Fruit fly (Drosophila melanogaster): ENCODE results near the gene tko.

tko gene

DNA sequence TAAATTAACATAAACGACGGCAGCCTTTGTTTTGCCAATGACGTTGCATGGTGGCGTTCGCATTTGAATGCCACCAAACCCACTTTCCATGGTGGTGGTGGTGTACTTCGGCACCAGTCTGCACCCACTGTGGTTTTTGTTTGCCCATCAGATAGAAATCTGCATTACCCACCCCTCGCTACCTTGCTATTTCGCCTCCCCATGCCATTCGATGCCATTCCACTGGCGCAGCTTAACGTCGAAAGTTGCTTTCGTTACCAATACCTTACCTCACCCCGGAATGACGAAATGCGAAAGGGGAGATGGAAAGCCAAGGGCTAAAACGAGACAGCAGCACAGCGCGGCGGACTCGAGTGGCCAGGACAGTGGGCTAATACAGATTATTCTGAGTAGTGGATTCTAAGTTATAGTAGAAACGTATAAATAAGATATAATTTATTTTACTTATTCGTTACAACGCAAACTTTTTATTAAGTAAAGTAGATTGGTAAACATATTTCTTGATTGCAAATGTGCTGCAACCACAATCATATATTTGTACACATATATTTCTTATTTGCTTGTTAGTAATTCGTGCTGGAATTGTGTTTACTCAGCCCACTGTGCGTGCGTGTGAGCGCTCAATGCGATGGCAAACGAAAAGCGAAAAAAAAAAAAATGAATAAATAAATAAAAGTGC, 47.4 kb downstream of the tko start (continued):
- peak; percentile 23 for TF ChIP-seq CG3407 (GFP tag; optimal IDR thresholded peaks at IDR 0.05)
- TF ChIP-seq CG12155 (GFP tag; optimal IDR thresholded peaks at IDR 0.05) = no peak
- TF ChIP-seq dmrt99B (tag; optimal IDR thresholded peaks at IDR 0.05) = peak; percentile 77
- TF ChIP-seq Ada2b (GFP tag; IDR thresholded peaks at IDR 0.05) = 0 out of 2 replicates have a peak, but pooled peaks have one; percentile 22
- TF ChIP-seq Chrac-16 (GFP tag; optimal IDR thresholded peaks at IDR 0.05) = peak; percentile 31
- peak; percentile 49 for TF ChIP-seq CG10267 (tag; optimal IDR thresholded peaks at IDR 0.05)
- TF ChIP-seq gcm (GFP tag; optimal IDR thresholded peaks at IDR 0.05) = peak; percentile 30
- no peak for TF ChIP-seq CG4404 (GFP tag; IDR thresholded peaks at IDR 0.05)
- TF ChIP-seq yki (optimal IDR thresholded peaks at IDR 0.05) = no peak
- peak; percentile 58 for TF ChIP-seq CG6254 (GFP tag; optimal IDR thresholded peaks at IDR 0.05)
- TF ChIP-seq CG14965 (GFP tag; optimal IDR thresholded peaks at IDR 0.05; ENCODE audit: borderline replicate concordance) = no peak
- TF ChIP-seq CG4820 (GFP tag; optimal IDR thresholded peaks at IDR 0.05) = peak; percentile 20
- TF ChIP-seq bbx (GFP tag; IDR thresholded peaks at IDR 0.05; ENCODE audit: partially characterized antibody) = no peak
- peak; percentile 10 for TF ChIP-seq ac (GFP tag; optimal IDR thresholded peaks at IDR 0.05)
- TF ChIP-seq Lim3 (GFP tag; IDR thresholded peaks at IDR 0.05) = no peak
- TF ChIP-seq chn (GFP tag; optimal IDR thresholded peaks at IDR 0.05) = no peak
- TF ChIP-seq CG8290 (GFP tag; optimal IDR thresholded peaks at IDR 0.05) = no peak
- TF ChIP-seq CG8290 (tag; optimal IDR thresholded peaks at IDR 0.05) = no peak
- TF ChIP-seq CG8089 (GFP tag; optimal IDR thresholded peaks at IDR 0.05) = no peak
- peak in 1 of 2 experiments; percentile 20 for TF ChIP-seq dpn (GFP tag; optimal IDR thresholded peaks at IDR 0.05)
- TF ChIP-seq D19A (tag; optimal IDR thresholded peaks at IDR 0.05) = peak; percentile 58
- peak; percentile 55; the same call in 1 of the 2 replicates for TF ChIP-seq CG6689 (GFP tag; IDR thresholded peaks at IDR 0.05)
- TF ChIP-seq Antp (GFP tag; optimal IDR thresholded peaks at IDR 0.05) = no peak
- TF ChIP-seq stwl (tag; optimal IDR thresholded peaks at IDR 0.05) = no peak
- no peak for TF ChIP-seq ranshi (GFP tag; IDR thresholded peaks at IDR 0.05)
- no peak for TF ChIP-seq wdn (GFP tag; IDR thresholded peaks at IDR 0.05)
- TF ChIP-seq Xbp1 (GFP tag; optimal IDR thresholded peaks at IDR 0.05) = peak; percentile 30
- TF ChIP-seq danr (GFP tag; IDR thresholded peaks at IDR 0.05) = no peak
- no peak for TF ChIP-seq lov (optimal IDR thresholded peaks at IDR 0.05)
- no peak for TF ChIP-seq lov (GFP tag; IDR thresholded peaks at IDR 0.05)
- peak; percentile 64 for TF ChIP-seq Blimp-1 (GFP tag; optimal IDR thresholded peaks at IDR 0.05)
- TF ChIP-seq sima (GFP tag; optimal IDR thresholded peaks at IDR 0.05) = no peak
- no peak for TF ChIP-seq CG12071 (GFP tag; optimal IDR thresholded peaks at IDR 0.05)
- no peak for TF ChIP-seq CG7786 (GFP tag; optimal IDR thresholded peaks at IDR 0.05)
- no peak for TF ChIP-seq sd (tag; optimal IDR thresholded peaks at IDR 0.05)
- TF ChIP-seq CG3726 (GFP tag; IDR thresholded peaks at IDR 0.05) = no peak
- TF ChIP-seq cato (GFP tag; optimal IDR thresholded peaks at IDR 0.05; ENCODE audit: borderline replicate concordance) = no peak
- TF ChIP-seq MESR4 (GFP tag; optimal IDR thresholded peaks at IDR 0.05) = no peak
- no peak for TF ChIP-seq Poxn (GFP tag; IDR thresholded peaks at IDR 0.05)
- no peak for TF ChIP-seq CG4360 (GFP tag; IDR thresholded peaks at IDR 0.05)
- TF ChIP-seq maf-S (GFP tag; optimal IDR thresholded peaks at IDR 0.05) = no peak
- 0 out of 2 replicates have a peak, but pooled peaks have one; percentile 48 for TF ChIP-seq sisA (GFP tag; IDR thresholded peaks at IDR 0.05)
- no peak for TF ChIP-seq Opbp (GFP tag; IDR thresholded peaks at IDR 0.05; ENCODE audit: partially characterized antibody)
